Fruit fly (Drosophila melanogaster) whole organism, embryonic: ENCODE results near the gene VhaM9.7-b.

Experiments used
- Ada2b ChIP-seq: fragments of 200-800 bp; sonication (Bioruptor generic); IDR thresholded peaks from 2 replicates; pipeline ENCODE4 v1.3.6; 2022; ENCODE audit warnings: missing biosample characterization, missing genetic modification characterization
- Bgb ChIP-seq: fragments of 200-800 bp; sonication (Bioruptor generic); IDR thresholded peaks from 2 replicates; pipeline ENCODE4 v1.3.6; 2022; ENCODE audit warnings: missing biosample characterization, missing genetic modification characterization; ENCODE audit not compliant: partially characterized antibody
- CG10366 ChIP-seq: fragments of 200-800 bp; sonication (Bioruptor generic); IDR thresholded peaks from 2 replicates; pipeline ENCODE4 v1.3.6; 2022; ENCODE audit warnings: missing biosample characterization, missing genetic modification characterization
- CG10543 ChIP-seq: fragments of 200-800 bp; sonication (Bioruptor generic); optimal IDR thresholded peaks from 3 replicates; lab custom pipeline; 2017; ENCODE audit warnings: missing biosample characterization, mild to moderate bottlenecking, missing genetic modification characterization, moderate library complexity
- CG11560 ChIP-seq: fragments of 200-800 bp; sonication (Bioruptor generic); IDR thresholded peaks from 3 replicates; pipeline ENCODE4 v1.3.6; 2022; ENCODE audit warnings: missing biosample characterization, missing genetic modification characterization
- CG11695 ChIP-seq: fragments of 200-800 bp; sonication (Bioruptor generic); IDR thresholded peaks from 3 replicates; pipeline ENCODE4 v1.3.6; 2022; ENCODE audit warnings: missing biosample characterization, missing genetic modification characterization
- CG12299 ChIP-seq: fragments of 200-800 bp; sonication (Bioruptor generic); optimal IDR thresholded peaks from 2 replicates; lab custom pipeline; 2018; ENCODE audit warnings: missing biosample characterization, mild to moderate bottlenecking, missing genetic modification characterization
- CG14014 ChIP-seq: fragments of 200-800 bp; sonication (Bioruptor generic); IDR thresholded peaks from 2 replicates; pipeline ENCODE4 v1.3.6; 2022; ENCODE audit warnings: missing biosample characterization, missing genetic modification characterization
- CG14050 ChIP-seq: fragments of 200-800 bp; sonication (Bioruptor generic); IDR thresholded peaks from 3 replicates; pipeline ENCODE4 v1.3.6; 2022; ENCODE audit warnings: missing biosample characterization, missing genetic modification characterization
- CG14965 ChIP-seq: fragments of 200-800 bp; sonication (Bioruptor generic); optimal IDR thresholded peaks from 2 replicates; lab custom pipeline; 2016; ENCODE audit warnings: missing biosample characterization, missing genetic modification characterization, borderline replicate concordance
- CG33213 ChIP-seq: fragments of 200-800 bp; sonication (Bioruptor generic); optimal IDR thresholded peaks from 3 replicates; lab custom pipeline; 2016; ENCODE audit warnings: missing biosample characterization, missing genetic modification characterization
- CG42726 ChIP-seq: fragments of 200-800 bp; sonication (Bioruptor generic); IDR thresholded peaks from 2 replicates; pipeline ENCODE4 v1.3.6; 2022; ENCODE audit warnings: missing biosample characterization, missing genetic modification characterization; ENCODE audit not compliant: partially characterized antibody
- CG43689 ChIP-seq: fragments of 200-800 bp; sonication (Bioruptor generic); IDR thresholded peaks from 2 replicates; pipeline ENCODE4 v1.3.6; 2022; ENCODE audit warnings: missing biosample characterization, missing genetic modification characterization
- CG4404 ChIP-seq: fragments of 200-800 bp; sonication (Bioruptor generic); IDR thresholded peaks from 2 replicates; pipeline ENCODE4 v1.3.6; 2022; ENCODE audit warnings: missing biosample characterization, missing genetic modification characterization
- CG7786 ChIP-seq: fragments of 200-800 bp; sonication (Bioruptor generic); optimal IDR thresholded peaks from 2 replicates; lab custom pipeline; 2016; ENCODE audit warnings: missing biosample characterization, missing genetic modification characterization
- CG8478 ChIP-seq: fragments of >200 bp; optimal IDR thresholded peaks from 2 replicates; lab custom pipeline; 2018
- CG9215 ChIP-seq: fragments of 200-800 bp; sonication (Bioruptor generic); IDR thresholded peaks from 2 replicates; pipeline ENCODE4 v1.3.6; 2022; ENCODE audit warnings: missing biosample characterization, missing genetic modification characterization
- CHES-1-like ChIP-seq: fragments of 200-800 bp; sonication (Bioruptor generic); optimal IDR thresholded peaks from 2 replicates; lab custom pipeline; 2016; ENCODE audit warnings: missing biosample characterization, missing genetic modification characterization
- D19A ChIP-seq: fragments of 200-800 bp; optimal IDR thresholded peaks from 3 replicates; lab custom pipeline; 2019; ENCODE audit warnings: missing biosample characterization, mild to moderate bottlenecking, missing genetic modification characterization, moderate library complexity
- Eip74EF ChIP-seq, 2 experiments: fragments of 200-800 bp in 1 of 2; fragments of >200 bp in 1 of 2; sonication (Bioruptor generic) in 1 of 2; optimal IDR thresholded peaks; 2 replicates each; lab custom pipeline; 2017 to 2019; ENCODE audit warnings: missing biosample characterization in 2 of 2, missing genetic modification characterization in 2 of 2, mild to moderate bottlenecking in 1 of 2, moderate library complexity in 1 of 2
- GATAe ChIP-seq: fragments of 200-800 bp; sonication (Bioruptor generic); conservative IDR thresholded peaks from 2 replicates; pipeline ENCODE4 v1.3.6; 2022; ENCODE audit warnings: missing biosample characterization, missing genetic modification characterization
- Hey ChIP-seq: fragments of 200-800 bp; sonication (Bioruptor generic); optimal IDR thresholded peaks from 3 replicates; lab custom pipeline; 2018; ENCODE audit warnings: missing biosample characterization, mild to moderate bottlenecking, missing genetic modification characterization
- HmgD ChIP-seq: fragments of 200-800 bp; sonication (Bioruptor generic); optimal IDR thresholded peaks from 3 replicates; lab custom pipeline; 2016; ENCODE audit warnings: missing biosample characterization, missing genetic modification characterization
- Hr51 ChIP-seq, 2 experiments: fragments of 200-800 bp; sonication (Bioruptor generic); optimal IDR thresholded peaks; 2 replicates in 1 of 2; 3 replicates in 1 of 2; lab custom pipeline; 2016 to 2018; ENCODE audit warnings: missing biosample characterization in 2 of 2, missing genetic modification characterization in 2 of 2, mild to moderate bottlenecking in 1 of 2, moderate library complexity in 1 of 2
- Hr78 ChIP-seq, 2 experiments: fragments of 200-800 bp in 1 of 2; fragments of >200 bp in 1 of 2; sonication (Bioruptor generic) in 1 of 2; optimal IDR thresholded peaks; 2 replicates each; lab custom pipeline; 2017 to 2019; ENCODE audit warnings: missing biosample characterization in 2 of 2, missing genetic modification characterization in 2 of 2, mild to moderate bottlenecking in 1 of 2, moderate library complexity in 1 of 2
- MTF-1 ChIP-seq: fragments of 200-800 bp; sonication (Bioruptor generic); optimal IDR thresholded peaks from 2 replicates; lab custom pipeline; 2018; ENCODE audit warnings: missing biosample characterization, mild to moderate bottlenecking, missing genetic modification characterization, borderline replicate concordance
- NC2α ChIP-seq: fragments of 200-800 bp; sonication (Bioruptor generic); optimal IDR thresholded peaks from 2 replicates; lab custom pipeline; 2016; ENCODE audit warnings: missing biosample characterization, missing genetic modification characterization
- NfI ChIP-seq: fragments of 200-800 bp; sonication (Bioruptor generic); optimal IDR thresholded peaks from 3 replicates; lab custom pipeline; 2018; ENCODE audit warnings: missing biosample characterization, mild to moderate bottlenecking, missing genetic modification characterization, moderate library complexity
- TFAM ChIP-seq: fragments of 200-800 bp; sonication (Bioruptor generic); optimal IDR thresholded peaks from 2 replicates; lab custom pipeline; 2017; ENCODE audit warnings: missing biosample characterization, missing genetic modification characterization, inconsistent platforms
- Taf1 ChIP-seq: fragments of 200-800 bp; sonication (Bioruptor generic); IDR thresholded peaks from 2 replicates; pipeline ENCODE4 v1.3.6; 2022; ENCODE audit warnings: missing biosample characterization, missing genetic modification characterization
- Tbp ChIP-seq: fragments of >200 bp; optimal IDR thresholded peaks from 2 replicates; lab custom pipeline; 2018; ENCODE audit warnings: missing biosample characterization, missing genetic modification characterization
- az2 ChIP-seq: fragments of 200-800 bp; sonication (Bioruptor generic); optimal IDR thresholded peaks from 3 replicates; lab custom pipeline; 2016; ENCODE audit warnings: missing biosample characterization, missing genetic modification characterization
- chn ChIP-seq: fragments of 200-800 bp; sonication (Bioruptor generic); optimal IDR thresholded peaks from 2 replicates; lab custom pipeline; 2016; ENCODE audit warnings: missing biosample characterization, missing genetic modification characterization
- emc ChIP-seq: fragments of 200-800 bp; sonication (Bioruptor generic); optimal IDR thresholded peaks from 2 replicates; lab custom pipeline; 2016; ENCODE audit warnings: missing biosample characterization, missing genetic modification characterization
- gsb-n ChIP-seq: fragments of 200-800 bp; sonication (Bioruptor generic); optimal IDR thresholded peaks from 3 replicates; lab custom pipeline; 2018; ENCODE audit warnings: missing biosample characterization, mild to moderate bottlenecking, missing genetic modification characterization
- h ChIP-seq: fragments of >200 bp; optimal IDR thresholded peaks from 2 replicates; lab custom pipeline; 2017
- her ChIP-seq: fragments of 200-800 bp; sonication (Bioruptor generic); optimal IDR thresholded peaks from 2 replicates; lab custom pipeline; 2016; ENCODE audit warnings: missing biosample characterization, missing genetic modification characterization
- inv ChIP-seq: fragments of 200-800 bp; sonication (Bioruptor generic); IDR thresholded peaks from 2 replicates; pipeline ENCODE4 v1.3.6; 2022; ENCODE audit warnings: missing biosample characterization, missing genetic modification characterization; ENCODE audit not compliant: partially characterized antibody
- mam ChIP-seq: fragments of 200-800 bp; sonication (Bioruptor generic); optimal IDR thresholded peaks from 3 replicates; lab custom pipeline; 2016; ENCODE audit warnings: missing biosample characterization, missing genetic modification characterization
- mirr ChIP-seq: fragments of 200-800 bp; sonication (Bioruptor generic); optimal IDR thresholded peaks from 3 replicates; lab custom pipeline; 2018; ENCODE audit warnings: missing biosample characterization, mild to moderate bottlenecking, missing genetic modification characterization
- mld ChIP-seq: fragments of 200-800 bp; sonication (Bioruptor generic); IDR thresholded peaks from 3 replicates; pipeline ENCODE4 v1.3.6; 2022; ENCODE audit warnings: missing biosample characterization, missing genetic modification characterization; ENCODE audit not compliant: partially characterized antibody
- onecut ChIP-seq: fragments of 200-800 bp; sonication (Bioruptor generic); IDR thresholded peaks from 2 replicates; pipeline ENCODE4 v1.3.6; 2022; ENCODE audit warnings: missing biosample characterization, missing genetic modification characterization
- otp ChIP-seq: fragments of 200-800 bp; sonication (Bioruptor generic); IDR thresholded peaks from 3 replicates; pipeline ENCODE4, ENCODE4 v1.3.6; 2022; ENCODE audit warnings: missing biosample characterization, missing genetic modification characterization
- pan ChIP-seq, 4 experiments: fragments of >200 bp in 3 of 4; fragments of 200-800 bp in 1 of 4; sonication (Bioruptor generic) in 1 of 4; optimal IDR thresholded peaks in 3 of 4; IDR thresholded peaks in 1 of 4; 2 replicates each; pipeline versions ENCODE4 v1.3.6 to Lab custom; 2017 to 2022; ENCODE audit warnings: missing biosample characterization in 2 of 4, missing genetic modification characterization in 2 of 4, mixed read lengths in 1 of 4
- phol ChIP-seq: fragments of 200-800 bp; sonication (Bioruptor generic); optimal IDR thresholded peaks from 3 replicates; lab custom pipeline; 2018; ENCODE audit warnings: missing biosample characterization, mild to moderate bottlenecking, missing genetic modification characterization, moderate library complexity
- repo ChIP-seq: fragments of 200-800 bp; sonication (Bioruptor generic); optimal IDR thresholded peaks from 2 replicates; lab custom pipeline; 2016; ENCODE audit warnings: missing biosample characterization, missing genetic modification characterization
- sqz ChIP-seq: fragments of 200-800 bp; sonication (Bioruptor generic); optimal IDR thresholded peaks from 3 replicates; lab custom pipeline; 2018; ENCODE audit warnings: missing biosample characterization, mild to moderate bottlenecking, missing genetic modification characterization
- stc ChIP-seq: fragments of 200-800 bp; sonication (Bioruptor generic); IDR thresholded peaks from 2 replicates; pipeline ENCODE4 v1.3.6; 2022; ENCODE audit warnings: missing biosample characterization, missing genetic modification characterization
- tll ChIP-seq, 2 experiments: fragments of 200-800 bp in 1 of 2; fragments of >200 bp in 1 of 2; sonication (Bioruptor generic) in 1 of 2; optimal IDR thresholded peaks; 2 replicates each; lab custom pipeline; 2017 to 2019; ENCODE audit warnings: missing biosample characterization in 2 of 2, missing genetic modification characterization in 2 of 2, mild to moderate bottlenecking in 1 of 2, moderate library complexity in 1 of 2
- tna ChIP-seq: fragments of 200-800 bp; sonication (Bioruptor generic); IDR thresholded peaks from 2 replicates; pipeline ENCODE4 v1.3.6; 2022; ENCODE audit warnings: missing biosample characterization, missing genetic modification characterization; ENCODE audit not compliant: partially characterized antibody

Gene VhaM9.7-b

dm6 chr3L:21533270-21533948 is 6.3 kb upstream of the VhaM9.7-b start, which contains the start of gene Mkrn1 (continued):
- TF ChIP-seq Hey (tag; lab: Kevin White, UChicago) (no peak), CHES-1-like (peak; percentile 31), repo (GFP tag; lab: Kevin White, UChicago) (no peak), Ada2b (GFP tag; lab: Robert Waterston, UW) (no peak), tna (peak; percentile 94), CG9215 (GFP tag; lab: Robert Waterston, UW) (no peak), CG10543 (GFP tag; lab: Kevin White, UChicago) (no peak), CG14965 (GFP tag; lab: Kevin White, UChicago) (no peak), CG4404 (GFP tag; lab: Robert Waterston, UW) (no peak), CG33213 (GFP tag; lab: Kevin White, UChicago) (peak; percentile 66), Hr78 (GFP tag; optimal IDR thresholded peaks at IDR 0.05; lab: Kevin White, UChicago) (no peak), pan (optimal IDR thresholded peaks at IDR 0.05; lab: Kevin White, UChicago) (no peak), pan (GFP tag; optimal IDR thresholded peaks at IDR 0.05 in 1 of 2, IDR thresholded peaks at IDR 0.05 in 1 of 2) (no peak), stc (no peak), her (no peak), CG10366 (GFP tag; lab: Robert Waterston, UW) (no peak), MTF-1 (no peak), inv (GFP tag; lab: Robert Waterston, UW) (peak; percentile 58; the same call in 1 of the 2 replicates), NC2α (GFP tag; lab: Kevin White, UChicago) (no peak), GATAe (no peak), mld (GFP tag; lab: Robert Waterston, UW) (peak; percentile 78), CG7786 (GFP tag; lab: Kevin White, UChicago) (no peak), Eip74EF (GFP tag; optimal IDR thresholded peaks at IDR 0.05; lab: Kevin White, UChicago) (no peak), CG43689 (GFP tag; lab: Robert Waterston, UW) (no peak), D19A (tag; lab: Kevin White, UChicago) (peak; percentile 44), Hr51 (GFP tag; optimal IDR thresholded peaks at IDR 0.05; lab: Kevin White, UChicago) (no peak), CG11695 (no peak), h (lab: Kevin White, UChicago) (no peak), HmgD (peak; percentile 44), TFAM (GFP tag; lab: Kevin White, UChicago) (no peak), CG8478 (lab: Kevin White, UChicago) (no peak), Taf1 (GFP tag; lab: Robert Waterston, UW) (no peak), mirr (GFP tag; lab: Kevin White, UChicago) (no peak), CG14050 (GFP tag; lab: Robert Waterston, UW) (no peak), CG14014 (GFP tag; lab: Robert Waterston, UW) (no peak), onecut (no peak), otp (no peak), tll (GFP tag; optimal IDR thresholded peaks at IDR 0.05; lab: Kevin White, UChicago) (no peak), emc (GFP tag; lab: Kevin White, UChicago) (no peak), mam (GFP tag; lab: Kevin White, UChicago) (no peak), CG42726 (GFP tag; lab: Robert Waterston, UW) (peak; percentile 51; the same call in 1 of the 2 replicates), phol (peak; percentile 13), Bgb (GFP tag; lab: Robert Waterston, UW) (peak; percentile 84), NfI (GFP tag; lab: Kevin White, UChicago) (no peak), az2 (GFP tag; lab: Kevin White, UChicago) (no peak), CG11560 (tag; lab: Robert Waterston, UW) (no peak), chn (GFP tag; lab: Kevin White, UChicago) (no peak), CG12299 (tag; lab: Kevin White, UChicago) (no peak), gsb-n (tag; lab: Kevin White, UChicago) (no peak), Tbp (GFP tag; lab: Kevin White, UChicago) (no peak), sqz (GFP tag; lab: Kevin White, UChicago) (no peak)
